Worm (Caenorhabditis elegans): ENCODE measurements around the gene thn-2.

- TF ChIP-seq fax-1 (tag; optimal IDR thresholded peaks at IDR 0.05), result no peak
- no peak for TF ChIP-seq elt-4 (tag; optimal IDR thresholded peaks at IDR 0.05)
- TF ChIP-seq pag-3 (tag; optimal IDR thresholded peaks at IDR 0.05; ENCODE audit: borderline replicate concordance), result no peak
- TF ChIP-seq dve-1 (tag; optimal IDR thresholded peaks at IDR 0.05), result no peak
- TF ChIP-seq nfya-1 (tag; optimal IDR thresholded peaks at IDR 0.05), result no peak
- TF ChIP-seq ceh-31 (tag; optimal IDR thresholded peaks at IDR 0.05), result no peak
- TF ChIP-seq ets-4 (tag; optimal IDR thresholded peaks at IDR 0.05), result no peak
- TF ChIP-seq hlh-30 (tag; optimal IDR thresholded peaks at IDR 0.05; ENCODE audit: insufficient read depth), result no peak
- peak; percentile 78 for TF ChIP-seq ztf-16 (tag; optimal IDR thresholded peaks at IDR 0.05)
- no peak for TF ChIP-seq pqm-1 (tag; optimal IDR thresholded peaks at IDR 0.05)
- no peak for TF ChIP-seq ama-1 (optimal IDR thresholded peaks at IDR 0.05)
- TF ChIP-seq syd-9 (tag; optimal IDR thresholded peaks at IDR 0.05), result no peak
- TF ChIP-seq hlh-6 (tag; optimal IDR thresholded peaks at IDR 0.05), result no peak
- no peak for TF ChIP-seq ceh-19 (GFP tag; optimal IDR thresholded peaks at IDR 0.05)
Observed at ce11 chrIV:12427687-12428284, 44.8 kb downstream of the thn-2 start.

Data from whole organism, late embryonic.